Fruit fly (Drosophila melanogaster): Measurements from ENCODE around the gene CG8578.

The CG8578 gene

dm6 chrX:15844139-15844538 lies at the start of gene CG8578, which contains the start of gene ArgRS (continued):
- TF ChIP-seq Taf1 (GFP tag; IDR thresholded peaks at IDR 0.05) (peak; percentile 58; the same call in 1 of the 2 replicates), zfh2 (GFP tag; optimal IDR thresholded peaks at IDR 0.05) (peak; percentile 70), chif (GFP tag; optimal IDR thresholded peaks at IDR 0.05) (peak in 1 of 2 experiments; percentile 26), grau (tag; optimal IDR thresholded peaks at IDR 0.05) (peak; percentile 53), Dll (GFP tag; IDR thresholded peaks at IDR 0.05; ENCODE audit: partially characterized antibody) (peak; percentile 85), CG16863 (GFP tag; optimal IDR thresholded peaks at IDR 0.05) (peak; percentile 35), Atf-2 (GFP tag; optimal IDR thresholded peaks at IDR 0.05) (peak; percentile 6), kay (GFP tag; optimal IDR thresholded peaks at IDR 0.05) (peak; percentile 80), CG14860 (GFP tag; IDR thresholded peaks at IDR 0.05; ENCODE audit: partially characterized antibody) (peak; percentile 90), lmd (GFP tag; IDR thresholded peaks at IDR 0.05) (peak; percentile 70), Side (GFP tag; optimal IDR thresholded peaks at IDR 0.05) (peak; percentile 80), dpn (GFP tag; optimal IDR thresholded peaks at IDR 0.05) (peak; percentile 62 to 88), CG1024 (GFP tag; IDR thresholded peaks at IDR 0.05) (0 out of 2 replicates have a peak, but pooled peaks have one; percentile 34), CG11695 (GFP tag; IDR thresholded peaks at IDR 0.05) (peak; percentile 45; the same call in 1 of the 3 replicates), CG33557 (GFP tag; optimal IDR thresholded peaks at IDR 0.05) (peak; percentile 30), tll (GFP tag; optimal IDR thresholded peaks at IDR 0.05) (peak; percentile 72 to 94), CG13123 (GFP tag; optimal IDR thresholded peaks at IDR 0.05) (no peak), btn (GFP tag; optimal IDR thresholded peaks at IDR 0.05) (no peak), CG10654 (GFP tag; optimal IDR thresholded peaks at IDR 0.05) (no peak), B-H2 (GFP tag; optimal IDR thresholded peaks at IDR 0.05) (peak; percentile 13), Hr39 (optimal IDR thresholded peaks at IDR 0.05) (no peak), CoRest (tag; optimal IDR thresholded peaks at IDR 0.05) (peak; percentile 54), stwl (tag; optimal IDR thresholded peaks at IDR 0.05) (peak; percentile 30), CG8765 (GFP tag; IDR thresholded peaks at IDR 0.05) (peak; percentile 56; the same call in 1 of the 2 replicates), vfl (GFP tag; optimal IDR thresholded peaks at IDR 0.05) (peak; percentile 23), pan (optimal IDR thresholded peaks at IDR 0.05) (no peak), pan (GFP tag; optimal IDR thresholded peaks at IDR 0.05 in 1 of 2, IDR thresholded peaks at IDR 0.05 in 1 of 2) (peak in 1 of 2 experiments; percentile 76), CG8924 (tag; optimal IDR thresholded peaks at IDR 0.05) (peak; percentile 60), CG18764 (GFP tag; optimal IDR thresholded peaks at IDR 0.05) (no peak), E2f1 (GFP tag; IDR thresholded peaks at IDR 0.05) (0 out of 2 replicates have a peak, but pooled peaks have one; percentile 51), Camta (GFP tag; optimal IDR thresholded peaks at IDR 0.05) (peak; percentile 85), Gug (GFP tag; IDR thresholded peaks at IDR 0.05) (peak; percentile 82), cas (GFP tag; IDR thresholded peaks at IDR 0.05) (0 out of 2 replicates have a peak, but pooled peaks have one; percentile 28), CG34224 (GFP tag; IDR thresholded peaks at IDR 0.05; ENCODE audit: partially characterized antibody) (no peak; the same call in none of the 3 replicates), Hr3 (GFP tag; optimal IDR thresholded peaks at IDR 0.05) (peak; percentile 24), CG31441 (GFP tag; IDR thresholded peaks at IDR 0.05) (peak; percentile 80), da (GFP tag; optimal IDR thresholded peaks at IDR 0.05) (no peak), mirr (GFP tag; optimal IDR thresholded peaks at IDR 0.05) (no peak), ssp (GFP tag; IDR thresholded peaks at IDR 0.05) (peak; percentile 95), Sin3A (optimal IDR thresholded peaks at IDR 0.05) (peak; percentile 96), CG9797 (GFP tag; optimal IDR thresholded peaks at IDR 0.05) (peak; percentile 16), Eip74EF (GFP tag; optimal IDR thresholded peaks at IDR 0.05) (peak in 1 of 2 experiments; percentile 38), mld (GFP tag; IDR thresholded peaks at IDR 0.05; ENCODE audit: partially characterized antibody) (peak; percentile 55; the same call in 1 of the 3 replicates), hth (optimal IDR thresholded peaks at IDR 0.05) (no peak), luna (GFP tag; optimal IDR thresholded peaks at IDR 0.05) (peak; percentile 57), CG9932 (GFP tag; IDR thresholded peaks at IDR 0.05) (no peak), dm (GFP tag; optimal IDR thresholded peaks at IDR 0.05) (peak; percentile 83), dysf (GFP tag; IDR thresholded peaks at IDR 0.05) (peak; percentile 84; the same call in 1 of the 3 replicates), CG10209 (GFP tag; optimal IDR thresholded peaks at IDR 0.05) (peak; percentile 25), exex (tag; optimal IDR thresholded peaks at IDR 0.05) (peak; percentile 29), CG3407 (GFP tag; optimal IDR thresholded peaks at IDR 0.05) (no peak)

All from whole organism, embryonic.